Fruit fly (Drosophila melanogaster): ENCODE measurements around the gene CG46412.
A peak's percentile ranks its signal among the peaks of the same experiment; 100 is the strongest.
"Not testable (repeated sequence)": the region's sequence is repeated elsewhere in the genome, so short reads cannot be mapped to it uniquely, and the experiment has no call there.

The CG46412 gene

DNA sequence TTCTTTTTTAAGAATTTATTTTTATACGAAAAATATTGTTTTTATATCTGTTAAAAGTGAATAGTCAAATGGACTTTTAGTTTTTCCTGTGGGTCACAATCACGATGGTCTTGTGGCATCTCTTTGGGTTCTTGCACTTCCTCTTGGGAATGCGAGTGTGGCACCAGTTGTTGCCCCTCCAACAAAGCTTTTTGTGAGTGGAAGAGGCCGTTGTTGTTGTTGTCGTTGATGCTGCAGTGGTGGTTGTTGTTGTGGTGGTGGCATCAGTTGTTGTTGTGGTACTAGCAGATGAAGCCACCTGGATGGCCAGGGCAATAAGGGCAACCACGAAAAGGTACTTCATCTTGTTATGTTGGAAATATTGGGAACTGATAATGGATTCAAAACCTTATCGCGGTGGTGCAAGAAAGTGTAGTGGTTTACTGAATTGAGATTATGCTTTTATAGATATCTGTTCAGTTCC lies 14.4 kb upstream of the CG46412 start, which contains the start of gene CG33270:
CG33270 (minus strand) TSS at position 413 of the 463 bp plus-strand sequence.
- TF ChIP-seq CG16779 (tag; optimal IDR thresholded peaks at IDR 0.05), result no peak
- no peak for TF ChIP-seq Hr39 (GFP tag; optimal IDR thresholded peaks at IDR 0.05)
- TF ChIP-seq Ets96B (tag; optimal IDR thresholded peaks at IDR 0.05), result no peak
- no peak for TF ChIP-seq CG3032 (tag; optimal IDR thresholded peaks at IDR 0.05)
- no peak for TF ChIP-seq CG3919 (GFP tag; optimal IDR thresholded peaks at IDR 0.05)
- no peak for TF ChIP-seq Sox14 (GFP tag; optimal IDR thresholded peaks at IDR 0.05)
- TF ChIP-seq Hr4 (GFP tag; optimal IDR thresholded peaks at IDR 0.05), result no peak
- TF ChIP-seq vri (GFP tag; optimal IDR thresholded peaks at IDR 0.05), result no peak
- no peak for TF ChIP-seq Eip75B (GFP tag; optimal IDR thresholded peaks at IDR 0.05)
- no peak for TF ChIP-seq CG6792 (GFP tag; optimal IDR thresholded peaks at IDR 0.05)
- no peak for TF ChIP-seq Blimp-1 (GFP tag; optimal IDR thresholded peaks at IDR 0.05)
- no peak for TF ChIP-seq Sox102F (GFP tag; optimal IDR thresholded peaks at IDR 0.05)
- no peak for TF ChIP-seq svp (GFP tag)
- no peak for TF ChIP-seq eg (GFP tag; IDR thresholded peaks at IDR 0.05)
- no peak for TF ChIP-seq Eip93F (GFP tag; optimal IDR thresholded peaks at IDR 0.05)
- no peak for TF ChIP-seq Met (GFP tag; optimal IDR thresholded peaks at IDR 0.05)
- no peak for TF ChIP-seq CG8632 (GFP tag; optimal IDR thresholded peaks at IDR 0.05)
- TF ChIP-seq CG15336 (GFP tag; IDR thresholded peaks at IDR 0.05), result no peak
- no peak for TF ChIP-seq CG6276 (GFP tag; optimal IDR thresholded peaks at IDR 0.05)

DNA sequence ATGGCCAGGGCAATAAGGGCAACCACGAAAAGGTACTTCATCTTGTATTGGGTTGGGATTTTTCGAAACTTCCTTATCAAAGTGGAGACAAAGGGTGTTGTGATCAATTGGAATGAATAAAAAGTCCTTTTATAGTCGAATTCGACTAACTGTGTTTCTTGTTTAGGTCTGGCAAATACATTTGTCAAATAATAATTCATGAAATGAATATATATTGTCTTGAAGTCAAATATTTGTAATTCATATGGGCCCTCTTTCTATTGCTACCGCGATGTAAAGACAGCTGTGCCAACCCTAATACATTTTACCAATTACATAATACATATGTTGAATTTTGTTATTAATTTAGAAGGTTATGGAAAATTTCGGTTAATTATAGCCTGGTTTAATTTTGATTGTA lies 13.5 kb upstream of the CG46412 start, which contains the start of gene CG33271:
CG33271 (minus strand) TSS at position 101 of the 400 bp plus-strand sequence.
- TF ChIP-seq topi (GFP tag; optimal IDR thresholded peaks at IDR 0.05) (no peak), fkh (GFP tag; optimal IDR thresholded peaks at IDR 0.05) (peak; percentile 32)

DNA sequence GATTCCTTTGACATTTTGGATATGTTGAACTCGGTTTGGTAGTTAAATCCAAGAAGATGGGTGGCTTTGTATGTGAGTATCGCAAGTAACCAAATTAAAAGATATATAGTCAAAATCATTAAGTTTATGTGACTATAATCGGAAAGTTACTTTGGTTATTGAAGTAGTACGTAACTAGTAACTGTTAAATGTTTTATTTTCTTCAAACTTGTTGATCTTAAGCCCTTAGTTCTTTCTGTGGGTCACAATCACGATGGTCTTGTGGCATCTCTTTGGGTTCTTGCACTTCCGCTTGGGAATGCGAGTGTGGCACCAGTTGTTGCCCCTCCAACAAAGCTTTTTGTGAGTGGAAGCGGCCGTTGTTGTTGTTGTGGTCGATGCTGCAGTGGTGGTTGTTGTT lies 13.1 kb upstream of the CG46412 start, which contains the start of gene CG33489:
CG33489 (minus strand) TSS at position 101 of the 400 bp plus-strand sequence.
- TF ChIP-seq Blimp-1 (GFP tag; optimal IDR thresholded peaks at IDR 0.05); CG11294 (GFP tag; IDR thresholded peaks at IDR 0.05); CG8319 (GFP tag; optimal IDR thresholded peaks at IDR 0.05): not testable (repeated sequence)

DNA sequence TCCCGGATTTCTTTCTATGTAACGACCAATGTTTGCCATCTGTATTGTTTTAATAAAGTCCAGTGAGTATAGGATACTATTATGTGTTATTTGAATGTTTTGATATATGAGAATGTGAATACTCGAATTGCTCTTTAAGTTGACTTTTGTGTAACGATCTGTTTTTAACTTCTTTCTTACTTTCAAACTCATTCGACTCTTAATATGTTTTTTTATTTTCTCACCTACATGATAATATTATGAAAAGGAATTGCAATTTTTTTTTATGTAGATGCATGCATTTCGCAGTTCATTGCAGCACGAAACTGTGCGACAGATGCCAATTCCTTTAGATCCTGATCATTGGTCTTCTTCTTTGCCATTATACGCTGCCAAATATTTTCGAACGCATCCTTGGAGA lies 10.7 kb upstream of the CG46412 start, which contains the start of gene CG33490:
CG33490 (minus strand) TSS at position 101 of the 400 bp plus-strand sequence.
- TF ChIP-seq dsx (GFP tag; optimal IDR thresholded peaks at IDR 0.05; ENCODE audit: poor library complexity, severe bottlenecking) (no peak), CG6808 (GFP tag; optimal IDR thresholded peaks at IDR 0.05) (no peak), ss (GFP tag; optimal IDR thresholded peaks at IDR 0.05) (no peak), vri (GFP tag; optimal IDR thresholded peaks at IDR 0.05) (no peak), salr (GFP tag; optimal IDR thresholded peaks at IDR 0.05) (no peak), CG32006 (GFP tag; optimal IDR thresholded peaks at IDR 0.05) (no peak), achi (GFP tag; optimal IDR thresholded peaks at IDR 0.05) (no peak), Hr38 (GFP tag; optimal IDR thresholded peaks at IDR 0.05) (no peak), cyc (GFP tag; optimal IDR thresholded peaks at IDR 0.05) (no peak), CG11762 (GFP tag; optimal IDR thresholded peaks at IDR 0.05; ENCODE audit: insufficient read depth) (no peak), dac (GFP tag; optimal IDR thresholded peaks at IDR 0.05) (no peak), CG1621 (tag; optimal IDR thresholded peaks at IDR 0.05) (no peak), CG6792 (GFP tag; optimal IDR thresholded peaks at IDR 0.05) (no peak), Sox14 (GFP tag; optimal IDR thresholded peaks at IDR 0.05) (no peak), Gug (GFP tag; IDR thresholded peaks at IDR 0.05) (no peak), CG11294 (GFP tag; IDR thresholded peaks at IDR 0.05) (no peak), spab (GFP tag; optimal IDR thresholded peaks at IDR 0.05) (no peak), CG4318 (GFP tag; optimal IDR thresholded peaks at IDR 0.05) (no peak), OdsH (GFP tag; optimal IDR thresholded peaks at IDR 0.05) (no peak), Hr4 (GFP tag; optimal IDR thresholded peaks at IDR 0.05) (no peak)
